Worm (Caenorhabditis elegans) whole organism, midembryonic: Measurements from ENCODE around the gene sec-24.2.

Source experiments
- T22C8.4 ChIP-seq: fragments of 200-800 bp; sonication (Bioruptor generic); IDR thresholded peaks from 2 replicates; pipeline ENCODE4 v1.3.6; 2022; ENCODE audit warnings: missing genetic modification characterization, missing compliant biosample characterization
- cog-1 ChIP-seq: sonication (generic microtip); optimal IDR thresholded peaks from 2 replicates; lab custom pipeline; 2016; ENCODE audit warnings: missing genetic modification characterization, missing compliant biosample characterization
- flt-1 ChIP-seq: fragments of 200-800 bp; sonication (Bioruptor generic); IDR thresholded peaks from 2 replicates; pipeline ENCODE4 v1.3.6; 2022; ENCODE audit warnings: missing genetic modification characterization, missing compliant biosample characterization
- klf-2 ChIP-seq: fragments of 200-800 bp; sonication (Bioruptor generic); conservative IDR thresholded peaks from 2 replicates; pipeline ENCODE4 v1.3.6; 2022; ENCODE audit warnings: missing genetic modification reagents, missing genetic modification characterization, missing compliant biosample characterization
- med-1 ChIP-seq: sonication (generic microtip); optimal IDR thresholded peaks from 2 replicates; lab custom pipeline; 2017; ENCODE audit warnings: missing genetic modification characterization, mild to moderate bottlenecking, missing compliant biosample characterization, antibody characterized with exemption, missing genetic modification reagents; ENCODE audit not compliant: insufficient read depth
- ref-1 ChIP-seq: fragments of 200-800 bp; sonication (Bioruptor generic); conservative IDR thresholded peaks from 2 replicates; pipeline ENCODE4 v1.3.6; 2022; ENCODE audit warnings: missing genetic modification reagents, missing genetic modification characterization, missing compliant biosample characterization
- tab-1 ChIP-seq: fragments of 200-800 bp; sonication (Bioruptor generic); IDR thresholded peaks from 2 replicates; pipeline ENCODE4 v1.3.6; 2022; ENCODE audit warnings: missing genetic modification characterization, missing compliant biosample characterization
- ztf-23 ChIP-seq: fragments of 200-800 bp; sonication (Bioruptor generic); IDR thresholded peaks from 2 replicates; pipeline ENCODE4 v1.3.6; 2022; ENCODE audit warnings: missing genetic modification reagents, missing genetic modification characterization, missing compliant biosample characterization
- ztf-29 ChIP-seq: fragments of 200-800 bp; sonication (Bioruptor generic); IDR thresholded peaks from 2 replicates; pipeline ENCODE4 v1.3.6; 2022; ENCODE audit warnings: missing genetic modification reagents, missing genetic modification characterization, missing compliant biosample characterization

- TF ChIP-seq flt-1 (GFP tag; lab: Robert Waterston, UW) (0 out of 2 replicates have a peak, but pooled peaks have one; percentile 71), T22C8.4 (no peak), ref-1 (GFP tag; lab: Robert Waterston, UW) (no peak), ztf-23 (GFP tag; lab: Robert Waterston, UW) (no peak), med-1 (GFP tag; lab: Kevin White, UChicago) (no peak), klf-2 (GFP tag; lab: Robert Waterston, UW) (no peak), tab-1 (GFP tag; lab: Robert Waterston, UW) (no peak), cog-1 (tag; lab: Kevin White, UChicago) (peak; percentile 40), ztf-29 (no peak)
These were observed 11.3 kb upstream of the sec-24.2 start, which contains the start of gene wdr-46 for ce11 chrIV:12371879-12372278.
